Fruit fly (Drosophila melanogaster): ENCODE measurements around the gene cv-c.

DNA sequence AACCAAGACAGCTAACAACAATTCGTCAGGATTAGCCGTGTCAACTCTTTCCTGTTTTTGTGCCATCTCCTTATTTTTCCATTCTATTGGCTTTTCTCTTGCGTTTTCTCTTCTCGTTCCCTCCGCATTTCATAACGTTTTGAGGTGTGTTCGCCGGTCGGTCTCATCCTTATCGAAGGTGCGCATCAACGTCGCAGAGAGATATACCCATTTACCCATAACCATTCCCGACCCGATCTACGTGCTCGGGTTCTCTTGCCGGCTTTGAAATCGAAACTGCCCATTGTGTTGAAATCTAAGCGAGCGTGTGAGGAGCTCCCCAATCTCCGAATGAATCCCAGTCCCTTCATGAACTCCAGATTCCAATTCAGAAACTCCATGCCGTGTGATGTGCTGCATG is 1.5 kb upstream of the cv-c start:
- no peak for TF ChIP-seq CG3032 (tag; optimal IDR thresholded peaks at IDR 0.05)
- TF ChIP-seq CG34406 (GFP tag; optimal IDR thresholded peaks at IDR 0.05) = no peak
- TF ChIP-seq Sox102F (GFP tag; optimal IDR thresholded peaks at IDR 0.05) = no peak
- TF ChIP-seq pdm3 (GFP tag; optimal IDR thresholded peaks at IDR 0.05) = no peak
- no peak for TF ChIP-seq CG6854 (GFP tag; optimal IDR thresholded peaks at IDR 0.05)
- no peak for TF ChIP-seq Lpt (GFP tag; optimal IDR thresholded peaks at IDR 0.05)
- no peak for TF ChIP-seq CG31627 (GFP tag; optimal IDR thresholded peaks at IDR 0.05)
- no peak for TF ChIP-seq CG10631 (GFP tag; optimal IDR thresholded peaks at IDR 0.05)
- TF ChIP-seq Sox15 (GFP tag; optimal IDR thresholded peaks at IDR 0.05) = no peak

Data from whole organism, prepupa.